Fruit fly (Drosophila melanogaster): ENCODE results near the gene norpA.

dm6 chrX:4322131-4322233 lies 444 bp upstream of the norpA start, which contains the start of gene mRpL33:
- no peak for TF ChIP-seq CG5204 (GFP tag; optimal IDR thresholded peaks at IDR 0.05)
- TF ChIP-seq CG33017 (tag; optimal IDR thresholded peaks at IDR 0.05), result no peak
- no peak for TF ChIP-seq Clk (GFP tag; optimal IDR thresholded peaks at IDR 0.05)
- TF ChIP-seq Crg-1 (GFP tag; optimal IDR thresholded peaks at IDR 0.05), result no peak
- no peak for TF ChIP-seq CG12768 (GFP tag; optimal IDR thresholded peaks at IDR 0.05)
- TF ChIP-seq bab1 (GFP tag; optimal IDR thresholded peaks at IDR 0.05), result no peak
- no peak for TF ChIP-seq CG1620 (GFP tag; optimal IDR thresholded peaks at IDR 0.05)
- TF ChIP-seq cic (GFP tag; optimal IDR thresholded peaks at IDR 0.05), result no peak
- TF ChIP-seq CG11617 (GFP tag; optimal IDR thresholded peaks at IDR 0.05), result no peak
- TF ChIP-seq kay (GFP tag; ENCODE audit: borderline replicate concordance), result no peak
- TF ChIP-seq CG14711 (tag; optimal IDR thresholded peaks at IDR 0.05), result no peak
- TF ChIP-seq CG7101 (tag; optimal IDR thresholded peaks at IDR 0.05), result no peak
- no peak for TF ChIP-seq ovo (GFP tag; optimal IDR thresholded peaks at IDR 0.05)
- TF ChIP-seq Mnt (GFP tag; optimal IDR thresholded peaks at IDR 0.05), result no peak
